Worm (Caenorhabditis elegans) whole organism, dauer: ENCODE measurements around the gene egl-26.
"Not testable (repeated sequence)": the region's sequence is repeated elsewhere in the genome, so short reads cannot be mapped to it uniquely, and the experiment has no call there.

Experiments used
- unc-62 ChIP-seq: sonication (generic microtip); optimal IDR thresholded peaks from 2 replicates; lab custom pipeline; 2017; ENCODE audit warnings: missing biosample characterization, missing genetic modification reagents, missing genetic modification characterization

The egl-26 gene

ce11 chrII:91419-91818 is 22.0 kb downstream of the egl-26 start, which contains the start of gene mcat-1:
Gene mcat-1, minus strand, starts transcription at chrII:91519.
- no peak for TF ChIP-seq unc-62 (GFP tag; lab: Kevin White, UChicago)

DNA sequence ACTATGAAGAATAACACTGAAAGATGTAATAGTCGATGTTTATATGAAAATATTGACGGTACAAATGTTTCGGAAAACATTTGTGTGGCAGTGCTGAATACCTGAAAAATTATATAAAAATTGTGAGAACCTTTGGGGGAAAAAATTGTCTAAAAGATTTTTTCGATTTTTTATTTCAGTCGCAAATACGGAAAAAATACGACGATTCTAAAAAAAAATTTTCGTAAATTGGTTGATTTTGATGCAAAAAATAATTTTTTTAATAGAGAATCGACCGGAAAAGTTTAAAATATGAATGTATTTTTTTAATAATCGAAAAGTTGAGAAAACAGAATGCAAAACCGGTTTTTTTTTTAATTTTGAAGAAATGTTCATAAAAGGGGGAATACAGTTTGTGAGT is 25.7 kb downstream of the egl-26 start, which contains the start of gene C50D2.7:
C50D2.7 (minus strand) TSS at position 101 of the 400 bp plus-strand sequence.
- no peak for TF ChIP-seq unc-62 (GFP tag; lab: Kevin White, UChicago)

ce11 chrII:97992-98763 is 28.7 kb downstream of the egl-26 start, which contains the start of the genes luc-7L3 and sftb-6:
Gene luc-7L3, minus strand, starts transcription at chrII:98027.
Gene sftb-6, plus strand, starts transcription at chrII:98404.
- no peak for TF ChIP-seq unc-62 (GFP tag; lab: Kevin White, UChicago)

- not testable (repeated sequence) for TF ChIP-seq unc-62 (GFP tag; lab: Kevin White, UChicago)
These were observed 29.4 kb downstream of the egl-26 start, which contains the start of gene C50D2.10 for ce11 chrII:98894-99293. Gene C50D2.10, plus strand, starts transcription at chrII:99138.

DNA sequence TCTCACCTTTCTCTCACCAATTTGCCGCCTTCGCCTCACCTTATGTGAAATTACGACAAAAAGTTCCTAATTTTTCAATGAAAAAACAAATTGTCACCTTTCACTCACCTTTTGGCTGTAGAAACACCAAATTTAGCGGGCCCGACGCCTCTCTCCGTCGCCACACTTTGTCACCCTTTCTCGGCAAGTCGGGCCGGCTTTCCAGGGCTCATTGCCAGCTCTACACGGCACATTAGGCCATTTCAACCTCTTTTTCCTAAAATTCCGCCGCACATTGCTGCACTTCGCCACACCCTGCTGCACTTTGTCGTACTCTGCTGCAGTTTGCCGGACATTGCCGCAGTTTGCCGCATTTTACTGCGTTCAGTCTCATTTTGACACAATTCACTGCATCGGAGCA is 31.7 kb downstream of the egl-26 start:
- TF ChIP-seq unc-62 (GFP tag; lab: Kevin White, UChicago): no peak

DNA sequence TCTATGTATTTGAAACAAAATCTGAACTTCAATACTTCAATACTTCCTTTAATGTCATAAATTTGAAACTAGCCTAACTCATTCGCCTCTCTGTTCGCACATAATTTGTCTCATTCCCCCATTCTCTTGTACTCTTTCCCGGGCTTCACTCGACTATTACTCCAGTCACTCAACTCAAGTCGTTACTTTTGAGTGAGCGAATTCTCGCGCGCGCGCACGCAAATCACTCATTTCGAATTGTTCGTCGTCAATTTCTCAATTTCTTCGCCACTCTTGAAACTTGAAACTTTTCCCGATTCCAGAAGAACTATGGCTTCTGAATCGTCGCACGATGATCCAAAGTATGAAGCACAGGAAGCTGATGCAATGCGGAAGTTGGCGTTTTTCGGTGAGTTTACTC is 34.8 kb downstream of the egl-26 start, which contains the start of gene col-68:
col-68 (plus strand) TSS at position 301 of the 400 bp plus-strand sequence.
- no peak for TF ChIP-seq unc-62 (GFP tag; lab: Kevin White, UChicago)

ce11 chrII:105327-105882 is 36.0 kb downstream of the egl-26 start:
- TF ChIP-seq unc-62 (GFP tag; lab: Kevin White, UChicago): no peak

DNA sequence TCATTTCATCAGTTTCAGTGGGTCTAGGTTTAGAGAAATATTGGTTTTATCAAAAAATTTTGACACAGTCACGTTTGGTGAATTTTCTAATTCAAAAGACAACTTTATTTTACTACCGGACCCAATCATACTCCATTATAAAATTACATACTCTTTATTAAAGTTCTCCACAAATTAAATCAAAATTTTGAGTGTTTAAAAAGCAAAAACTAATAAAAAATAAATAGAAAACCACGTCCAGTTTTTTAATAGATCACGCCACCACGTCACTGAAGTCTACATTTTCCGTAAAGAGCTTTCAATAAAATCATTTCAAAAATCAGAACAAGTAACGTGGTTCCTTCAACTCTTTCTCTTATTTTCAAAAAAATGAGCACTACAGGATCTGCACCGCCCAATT is 36.4 kb downstream of the egl-26 start, which contains the start of gene txt-1:
txt-1 (plus strand) TSS at position 301 of the 400 bp plus-strand sequence.
- no peak for TF ChIP-seq unc-62 (GFP tag; lab: Kevin White, UChicago)

DNA sequence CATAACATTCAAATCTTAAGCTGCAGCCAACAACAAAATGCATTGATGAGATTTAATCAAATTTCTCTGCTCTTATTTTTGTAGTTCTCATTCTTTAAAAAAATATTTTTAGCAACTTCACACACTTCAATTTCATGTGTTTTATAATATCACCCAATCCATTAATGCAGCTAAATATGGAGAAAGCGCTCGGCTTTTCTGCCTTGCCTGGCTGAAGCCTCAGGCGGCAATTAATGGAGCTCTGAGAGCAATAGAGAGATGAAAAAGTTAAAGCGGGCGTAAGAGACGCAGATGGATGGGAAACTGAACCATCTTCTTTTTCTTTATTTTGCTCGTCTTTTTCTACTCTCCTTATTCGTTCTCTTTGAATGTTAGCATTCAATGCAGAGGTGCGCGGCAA is 38.2 kb downstream of the egl-26 start:
- TF ChIP-seq unc-62 (GFP tag; lab: Kevin White, UChicago): no peak

ce11 chrII:108865-109264 is 39.4 kb downstream of the egl-26 start, which contains the start of gene C50D2.2:
Gene C50D2.2, plus strand, starts transcription at chrII:109165.
- no peak for TF ChIP-seq unc-62 (GFP tag; lab: Kevin White, UChicago)

- TF ChIP-seq unc-62 (GFP tag; lab: Kevin White, UChicago): no peak
These were observed 41.8 kb downstream of the egl-26 start, which contains the start of gene C50D2.1 for ce11 chrII:111267-111666. Gene C50D2.1, plus strand, starts transcription at chrII:111567.

- no peak for TF ChIP-seq unc-62 (GFP tag; lab: Kevin White, UChicago)
These were observed 42.8 kb downstream of the egl-26 start for ce11 chrII:112231-112630.

DNA sequence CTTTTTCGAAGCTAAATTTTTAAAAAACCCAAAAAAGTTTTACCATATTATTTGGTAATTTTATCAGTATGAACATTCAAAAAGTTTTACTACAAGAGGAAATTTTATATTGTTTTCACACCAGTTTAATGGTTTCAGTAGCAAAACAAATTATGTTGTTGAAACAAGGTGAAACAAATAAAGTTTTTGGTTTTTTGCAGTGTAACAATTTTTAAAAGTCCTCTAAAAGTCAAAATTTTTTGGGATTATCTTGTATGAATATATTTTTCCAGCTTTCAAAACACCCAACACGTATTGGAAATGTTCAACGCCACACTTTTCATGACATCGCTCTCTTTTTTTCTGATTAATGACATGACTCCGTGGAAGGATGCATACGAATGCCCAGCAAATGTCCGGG is 47.5 kb downstream of the egl-26 start, which contains the start of gene srt-54:
srt-54 (plus strand) TSS at position 301 of the 400 bp plus-strand sequence.
- no peak for TF ChIP-seq unc-62 (GFP tag; lab: Kevin White, UChicago)
